Fruit fly (Drosophila melanogaster) whole organism, embryonic: ENCODE results near the gene CG6675.

Source experiments
- Antp ChIP-seq: fragments of 200-800 bp; sonication (Bioruptor generic); optimal IDR thresholded peaks from 3 replicates; lab custom pipeline; 2016; ENCODE audit warnings: missing biosample characterization, missing genetic modification characterization
- C15 ChIP-seq: fragments of 200-800 bp; sonication (Bioruptor generic); IDR thresholded peaks from 3 replicates; pipeline ENCODE4 v1.3.6; 2022; ENCODE audit warnings: missing biosample characterization, missing genetic modification characterization
- CG10321 ChIP-seq: fragments of 200-800 bp; sonication (Bioruptor generic); IDR thresholded peaks from 2 replicates; pipeline ENCODE4 v1.3.6; 2022; ENCODE audit warnings: missing biosample characterization, missing genetic modification characterization
- CG11093 ChIP-seq: fragments of 200-800 bp; sonication (Bioruptor generic); IDR thresholded peaks from 3 replicates; pipeline ENCODE4 v1.3.6; 2022; ENCODE audit warnings: missing biosample characterization, missing genetic modification characterization
- CG11504 ChIP-seq: fragments of 200-800 bp; sonication (Bioruptor generic); optimal IDR thresholded peaks from 3 replicates; lab custom pipeline; 2019; ENCODE audit warnings: missing biosample characterization, mild to moderate bottlenecking, missing genetic modification characterization, moderate library complexity
- CG13123 ChIP-seq: fragments of 200-800 bp; sonication (Bioruptor generic); optimal IDR thresholded peaks from 2 replicates; lab custom pipeline; 2016; ENCODE audit warnings: missing biosample characterization, missing genetic modification characterization
- CG15011 ChIP-seq: fragments of 200-800 bp; sonication (Bioruptor generic); optimal IDR thresholded peaks from 3 replicates; lab custom pipeline; 2018; ENCODE audit warnings: missing biosample characterization, mild to moderate bottlenecking, missing genetic modification characterization
- CG1647 ChIP-seq: fragments of 200-800 bp; sonication (Bioruptor generic); optimal IDR thresholded peaks from 3 replicates; lab custom pipeline; 2016; ENCODE audit warnings: missing biosample characterization, missing genetic modification characterization
- CG2199 ChIP-seq: fragments of 200-800 bp; sonication (Bioruptor generic); IDR thresholded peaks from 3 replicates; pipeline ENCODE4 v1.3.6; 2022; ENCODE audit warnings: missing biosample characterization, missing genetic modification characterization
- CG2889 ChIP-seq: fragments of 200-800 bp; sonication (Bioruptor generic); IDR thresholded peaks from 3 replicates; pipeline ENCODE4 v1.3.6; 2022; ENCODE audit warnings: missing biosample characterization, missing genetic modification characterization
- CG34376 ChIP-seq: fragments of 200-800 bp; sonication (Bioruptor generic); optimal IDR thresholded peaks from 2 replicates; lab custom pipeline; 2018; ENCODE audit warnings: missing biosample characterization, mild to moderate bottlenecking, missing genetic modification characterization
- CG4282 ChIP-seq: fragments of 200-800 bp; sonication (Bioruptor generic); optimal IDR thresholded peaks from 2 replicates; lab custom pipeline; 2016; ENCODE audit warnings: missing biosample characterization, missing genetic modification characterization
- CG7271 ChIP-seq: fragments of 200-800 bp; sonication (Bioruptor generic); optimal IDR thresholded peaks from 2 replicates; lab custom pipeline; 2018; ENCODE audit warnings: missing biosample characterization, mild to moderate bottlenecking, missing genetic modification characterization, moderate library complexity
- CG7357 ChIP-seq: fragments of 200-800 bp; sonication (Bioruptor generic); IDR thresholded peaks from 3 replicates; pipeline ENCODE4 v1.3.6; 2022; ENCODE audit warnings: missing biosample characterization, missing genetic modification characterization
- CG7928 ChIP-seq: fragments of 200-800 bp; sonication (Bioruptor generic); optimal IDR thresholded peaks from 2 replicates; lab custom pipeline; 2017; ENCODE audit warnings: missing biosample characterization, mild to moderate bottlenecking, missing genetic modification characterization
- CG8388 ChIP-seq: fragments of 200-800 bp; sonication (Bioruptor generic); optimal IDR thresholded peaks from 2 replicates; lab custom pipeline; 2019; ENCODE audit warnings: missing biosample characterization, mild to moderate bottlenecking, missing genetic modification characterization, moderate library complexity
- CG9437 ChIP-seq: fragments of 200-800 bp; sonication (Bioruptor generic); optimal IDR thresholded peaks from 2 replicates; lab custom pipeline; 2018; ENCODE audit warnings: missing biosample characterization, mild to moderate bottlenecking, missing genetic modification characterization
- D19A ChIP-seq: fragments of 200-800 bp; optimal IDR thresholded peaks from 3 replicates; lab custom pipeline; 2019; ENCODE audit warnings: missing biosample characterization, mild to moderate bottlenecking, missing genetic modification characterization, moderate library complexity
- D19B ChIP-seq: fragments of 200-800 bp; sonication (Bioruptor generic); optimal IDR thresholded peaks from 2 replicates; lab custom pipeline; 2017; ENCODE audit warnings: missing biosample characterization, mild to moderate bottlenecking, missing genetic modification characterization
- Deaf1 ChIP-seq: fragments of 200-800 bp; optimal IDR thresholded peaks from 3 replicates; lab custom pipeline; 2019; ENCODE audit warnings: missing biosample characterization, mild to moderate bottlenecking, missing genetic modification characterization, moderate library complexity
- Dll ChIP-seq: fragments of 200-800 bp; sonication (Bioruptor generic); IDR thresholded peaks from 4 replicates; pipeline ENCODE4 v1.3.6; 2022; ENCODE audit warnings: missing biosample characterization, missing genetic modification characterization; ENCODE audit not compliant: partially characterized antibody
- E2f1 ChIP-seq: fragments of 200-800 bp; sonication (Bioruptor generic); IDR thresholded peaks from 2 replicates; pipeline ENCODE4 v1.3.6; 2022; ENCODE audit warnings: missing biosample characterization, missing genetic modification characterization
- Fer2 ChIP-seq: fragments of 200-800 bp; sonication (Bioruptor generic); optimal IDR thresholded peaks from 2 replicates; lab custom pipeline; 2018; ENCODE audit warnings: missing biosample characterization, mild to moderate bottlenecking, missing genetic modification characterization, moderate library complexity
- Gug ChIP-seq: fragments of 200-800 bp; sonication (Bioruptor generic); IDR thresholded peaks from 4 replicates; pipeline ENCODE4 v1.3.6; 2022; ENCODE audit warnings: missing biosample characterization, missing genetic modification characterization
- HmgZ ChIP-seq: fragments of 200-800 bp; sonication (Bioruptor generic); optimal IDR thresholded peaks from 2 replicates; lab custom pipeline; 2018; ENCODE audit warnings: missing biosample characterization, mild to moderate bottlenecking, missing genetic modification characterization
- Hmx ChIP-seq: fragments of 200-800 bp; sonication (Bioruptor generic); optimal IDR thresholded peaks from 2 replicates; lab custom pipeline; 2016; ENCODE audit warnings: missing biosample characterization, missing genetic modification characterization
- Hr3 ChIP-seq: fragments of 200-800 bp; sonication (Bioruptor generic); optimal IDR thresholded peaks from 3 replicates; lab custom pipeline; 2016; ENCODE audit warnings: missing biosample characterization, missing genetic modification characterization
- MESR4 ChIP-seq: fragments of 200-800 bp; sonication (Bioruptor generic); optimal IDR thresholded peaks from 2 replicates; lab custom pipeline; 2018; ENCODE audit warnings: missing biosample characterization, mild to moderate bottlenecking, missing genetic modification characterization, moderate library complexity
- Nf-YC ChIP-seq: fragments of 200-800 bp; optimal IDR thresholded peaks from 3 replicates; lab custom pipeline; 2019; ENCODE audit warnings: missing biosample characterization, mild to moderate bottlenecking, missing genetic modification characterization, moderate library complexity
- abd-A ChIP-seq: fragments of 200-800 bp; sonication (Bioruptor generic); optimal IDR thresholded peaks from 3 replicates; lab custom pipeline; 2019; ENCODE audit warnings: missing biosample characterization, mild to moderate bottlenecking, missing genetic modification characterization, moderate library complexity
- bcd ChIP-seq: fragments of 200-800 bp; sonication (Bioruptor generic); optimal IDR thresholded peaks from 2 replicates; lab custom pipeline; 2017; ENCODE audit warnings: missing biosample characterization, mild to moderate bottlenecking, missing genetic modification characterization
- btn ChIP-seq: fragments of 200-800 bp; sonication (Bioruptor generic); optimal IDR thresholded peaks from 2 replicates; lab custom pipeline; 2016; ENCODE audit warnings: missing biosample characterization, missing genetic modification characterization
- crp ChIP-seq, 2 experiments: fragments of 200-800 bp; sonication (Bioruptor generic); optimal IDR thresholded peaks; 2 replicates in 1 of 2; 3 replicates in 1 of 2; lab custom pipeline; 2017; ENCODE audit warnings: missing biosample characterization in 2 of 2, missing genetic modification characterization in 2 of 2, mild to moderate bottlenecking in 1 of 2, moderate library complexity in 1 of 2
- eve ChIP-seq, 2 experiments: fragments of >200 bp; optimal IDR thresholded peaks; 2 replicates each; lab custom pipeline; 2017; ENCODE audit warnings: missing biosample characterization in 2 of 2, missing genetic modification characterization in 2 of 2
- ewg ChIP-seq: fragments of 200-800 bp; sonication (Bioruptor generic); optimal IDR thresholded peaks from 3 replicates; lab custom pipeline; 2017; ENCODE audit warnings: mild to moderate bottlenecking, missing biosample characterization, missing genetic modification reagents, missing genetic modification characterization
- exex ChIP-seq: fragments of 200-800 bp; sonication (Bioruptor generic); optimal IDR thresholded peaks from 4 replicates; lab custom pipeline; 2018; ENCODE audit warnings: missing biosample characterization, mild to moderate bottlenecking, missing genetic modification characterization, moderate library complexity
- grn ChIP-seq: fragments of 200-800 bp; sonication (Bioruptor generic); optimal IDR thresholded peaks from 3 replicates; lab custom pipeline; 2017; ENCODE audit warnings: missing biosample characterization, missing genetic modification characterization
- insv ChIP-seq, 2 experiments: fragments of 200-800 bp; sonication (Bioruptor generic); optimal IDR thresholded peaks; 3 replicates each; lab custom pipeline; 2016 to 2018; ENCODE audit warnings: missing biosample characterization in 2 of 2, missing genetic modification characterization in 2 of 2
- jumu ChIP-seq: fragments of 200-800 bp; sonication (Bioruptor generic); optimal IDR thresholded peaks from 3 replicates; lab custom pipeline; 2016; ENCODE audit warnings: missing biosample characterization, missing genetic modification characterization
- kah ChIP-seq: fragments of 200-800 bp; sonication (Bioruptor generic); optimal IDR thresholded peaks from 2 replicates; lab custom pipeline; 2018; ENCODE audit warnings: missing biosample characterization, mild to moderate bottlenecking, missing genetic modification characterization
- knrl ChIP-seq: fragments of 200-800 bp; sonication (Bioruptor generic); IDR thresholded peaks from 3 replicates; pipeline ENCODE4 v1.3.6; 2022; ENCODE audit warnings: missing biosample characterization, missing genetic modification characterization; ENCODE audit not compliant: partially characterized antibody
- lov ChIP-seq, 2 experiments: fragments of 200-800 bp in 1 of 2; fragments of >200 bp in 1 of 2; sonication (Bioruptor generic) in 1 of 2; IDR thresholded peaks in 1 of 2; optimal IDR thresholded peaks in 1 of 2; 2 replicates in 1 of 2; 3 replicates in 1 of 2; pipeline versions ENCODE4 v1.3.6 to Lab custom; 2017 to 2022; ENCODE audit warnings: missing biosample characterization in 1 of 2, missing genetic modification characterization in 1 of 2
- mirr ChIP-seq: fragments of 200-800 bp; sonication (Bioruptor generic); optimal IDR thresholded peaks from 3 replicates; lab custom pipeline; 2018; ENCODE audit warnings: missing biosample characterization, mild to moderate bottlenecking, missing genetic modification characterization
- prd ChIP-seq, 3 experiments: fragments of >200 bp in 2 of 3; fragments of 200-800 bp in 1 of 3; sonication (Bioruptor generic) in 1 of 3; optimal IDR thresholded peaks in 2 of 3; IDR thresholded peaks in 1 of 3; 2 replicates in 2 of 3; 3 replicates in 1 of 3; pipeline versions ENCODE4 v1.3.6 to Lab custom; 2017 to 2022; ENCODE audit warnings: missing biosample characterization in 1 of 3, missing genetic modification characterization in 1 of 3
- ranshi ChIP-seq: fragments of 200-800 bp; sonication (Bioruptor generic); IDR thresholded peaks from 2 replicates; pipeline ENCODE4 v1.3.6; 2022; ENCODE audit warnings: missing biosample characterization, missing genetic modification characterization
- sd ChIP-seq: fragments of 200-800 bp; sonication (Bioruptor generic); optimal IDR thresholded peaks from 3 replicates; lab custom pipeline; 2018; ENCODE audit warnings: missing biosample characterization, mild to moderate bottlenecking, missing genetic modification characterization, moderate library complexity
- sens ChIP-seq: fragments of 200-800 bp; sonication (Bioruptor generic); peaks from one replicate; lab custom pipeline; 2016; ENCODE audit warnings: missing biosample characterization, missing genetic modification characterization
- seq ChIP-seq: fragments of 200-800 bp; sonication (Bioruptor generic); IDR thresholded peaks from 2 replicates; pipeline ENCODE4 v1.3.6; 2022; ENCODE audit warnings: missing biosample characterization, missing genetic modification characterization
- so ChIP-seq: fragments of 200-800 bp; sonication (Bioruptor generic); IDR thresholded peaks from 3 replicates; pipeline ENCODE4 v1.3.6; 2022; ENCODE audit warnings: missing biosample characterization, missing genetic modification characterization

CG6675 gene

DNA sequence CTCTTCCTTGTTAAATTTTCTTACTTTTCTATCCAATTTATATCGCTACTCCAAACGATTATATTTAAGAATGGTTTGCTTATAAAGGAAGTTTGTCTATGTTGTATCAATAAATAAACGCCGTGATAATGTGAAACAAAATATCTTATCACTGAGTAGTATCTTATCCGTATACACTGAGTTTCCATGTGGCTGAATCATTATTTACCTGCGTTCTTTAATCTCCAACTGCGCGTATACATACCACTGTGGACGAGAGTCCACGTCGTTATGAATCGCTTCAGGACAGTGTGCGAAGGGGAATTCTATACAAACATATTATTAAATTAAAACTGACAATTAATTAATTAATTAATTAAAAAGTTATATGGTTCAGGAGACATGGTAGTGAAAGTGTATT, 30.6 kb downstream of the CG6675 start (continued):
- TF ChIP-seq sens (GFP tag; lab: Kevin White, UChicago) (peak; percentile 16), eve (GFP tag; optimal IDR thresholded peaks at IDR 0.05; lab: Kevin White, UChicago) (no peak)

DNA sequence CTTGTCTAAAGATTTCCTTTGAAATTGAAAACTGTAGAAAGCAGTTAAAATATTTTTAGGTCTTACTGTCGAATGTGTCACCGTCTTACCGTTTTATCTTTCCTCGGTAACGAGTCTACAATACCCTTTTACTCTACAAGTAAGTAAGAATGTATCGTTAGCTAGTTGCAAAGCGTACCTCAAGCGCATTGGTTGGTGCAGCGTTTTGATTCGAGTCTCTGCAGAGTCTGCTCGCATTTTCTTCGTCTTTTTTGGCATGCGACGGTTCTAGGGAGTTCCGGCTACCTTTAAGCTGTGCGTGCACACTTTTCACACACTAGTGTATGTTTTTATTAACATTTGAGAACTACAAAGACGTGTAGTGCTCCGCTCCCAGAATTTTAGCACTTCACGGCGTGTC, 31.2 kb downstream of the CG6675 start:
- TF ChIP-seq CG2889 (GFP tag; lab: Robert Waterston, UW) (no peak), D19B (GFP tag; lab: Kevin White, UChicago) (peak; percentile 31), CG34376 (GFP tag; lab: Kevin White, UChicago) (peak; percentile 24), ranshi (GFP tag; lab: Robert Waterston, UW) (no peak), abd-A (tag; lab: Kevin White, UChicago) (no peak), CG7271 (tag; lab: Kevin White, UChicago) (no peak), Fer2 (tag; lab: Kevin White, UChicago) (no peak), Hmx (GFP tag; lab: Kevin White, UChicago) (no peak), btn (GFP tag; lab: Kevin White, UChicago) (no peak), CG10321 (GFP tag; lab: Robert Waterston, UW) (no peak), crp (GFP tag; optimal IDR thresholded peaks at IDR 0.05; lab: Kevin White, UChicago) (no peak), Hr3 (GFP tag; lab: Kevin White, UChicago) (no peak), CG13123 (no peak), prd (optimal IDR thresholded peaks at IDR 0.05; lab: Kevin White, UChicago) (no peak), prd (GFP tag; IDR thresholded peaks at IDR 0.05; lab: Robert Waterston, UW) (no peak), bcd (no peak), C15 (GFP tag; lab: Robert Waterston, UW) (no peak), MESR4 (GFP tag; lab: Kevin White, UChicago) (no peak), sd (tag; lab: Kevin White, UChicago) (peak; percentile 0), lov (optimal IDR thresholded peaks at IDR 0.05; lab: Kevin White, UChicago) (no peak), lov (GFP tag; IDR thresholded peaks at IDR 0.05; lab: Robert Waterston, UW) (no peak), mirr (GFP tag; lab: Kevin White, UChicago) (peak; percentile 17), CG15011 (GFP tag; lab: Kevin White, UChicago) (no peak), Antp (GFP tag; lab: Kevin White, UChicago) (no peak), grn (GFP tag; lab: Kevin White, UChicago) (peak; percentile 9), Nf-YC (tag; lab: Kevin White, UChicago) (no peak), CG8388 (GFP tag; lab: Kevin White, UChicago) (peak; percentile 76), seq (no peak), so (GFP tag; lab: Robert Waterston, UW) (no peak), Dll (GFP tag; lab: Robert Waterston, UW) (no peak), CG11093 (no peak), Gug (GFP tag; lab: Robert Waterston, UW) (no peak), insv (GFP tag; optimal IDR thresholded peaks at IDR 0.05; lab: Kevin White, UChicago) (no peak), knrl (GFP tag; lab: Robert Waterston, UW) (no peak), CG11504 (tag; lab: Kevin White, UChicago) (no peak), CG7928 (GFP tag; lab: Kevin White, UChicago) (no peak), jumu (GFP tag; lab: Kevin White, UChicago) (no peak), ewg (GFP tag; lab: Kevin White, UChicago) (no peak), HmgZ (tag; lab: Kevin White, UChicago) (no peak), E2f1 (GFP tag; lab: Robert Waterston, UW) (no peak), exex (tag; lab: Kevin White, UChicago) (peak; percentile 9), CG9437 (GFP tag; lab: Kevin White, UChicago) (no peak), kah (GFP tag; lab: Kevin White, UChicago) (no peak), CG2199 (peak; percentile 90), D19A (tag; lab: Kevin White, UChicago) (peak; percentile 26), CG4282 (GFP tag; lab: Kevin White, UChicago) (no peak), Deaf1 (tag; lab: Kevin White, UChicago) (no peak), CG7357 (GFP tag; lab: Robert Waterston, UW) (no peak), CG1647 (GFP tag; lab: Kevin White, UChicago) (no peak)
